Worm (Caenorhabditis elegans) whole organism, L3 larva: ENCODE results near the gene T12G3.6.

Experiments used
- R02D3.7 ChIP-seq: fragments of 150-350 bp; optimal IDR thresholded peaks from 2 replicates; lab custom pipeline; 2014; ENCODE audit warnings: missing biosample characterization, missing genetic modification characterization
- ZK546.5 ChIP-seq: sonication (generic microtip); optimal IDR thresholded peaks from 2 replicates; lab custom pipeline; 2017; ENCODE audit warnings: missing biosample characterization, missing genetic modification characterization
- aly-2 ChIP-seq: fragments of 150-350 bp; optimal IDR thresholded peaks from 2 replicates; lab custom pipeline; 2014; ENCODE audit warnings: missing biosample characterization, missing genetic modification characterization
- ama-1 ChIP-seq: fragments of 150-350 bp; optimal IDR thresholded peaks from 2 replicates; lab custom pipeline; 2018
- ceh-16 ChIP-seq: sonication (generic microtip); optimal IDR thresholded peaks from 2 replicates; lab custom pipeline; 2017; ENCODE audit warnings: missing biosample characterization, missing genetic modification characterization
- ceh-82 ChIP-seq: fragments of 150-350 bp; optimal IDR thresholded peaks from 2 replicates; lab custom pipeline; 2014; ENCODE audit warnings: missing biosample characterization, missing genetic modification characterization
- ceh-9 ChIP-seq: sonication (generic microtip); optimal IDR thresholded peaks from 2 replicates; lab custom pipeline; 2018; ENCODE audit warnings: missing biosample characterization, missing genetic modification characterization
- daf-12 ChIP-seq: fragments of 150-350 bp; optimal IDR thresholded peaks from 2 replicates; lab custom pipeline; 2014; ENCODE audit warnings: missing biosample characterization, missing genetic modification reagents, missing genetic modification characterization
- egl-5 ChIP-seq: fragments of 150-350 bp; optimal IDR thresholded peaks from 2 replicates; lab custom pipeline; 2017; ENCODE audit warnings: missing biosample characterization, missing genetic modification reagents, missing genetic modification characterization, inconsistent platforms
- elt-1 ChIP-seq: fragments of 150-350 bp; optimal IDR thresholded peaks from 2 replicates; lab custom pipeline; 2014; ENCODE audit warnings: missing biosample characterization, missing genetic modification characterization
- elt-2 ChIP-seq: sonication (generic microtip); optimal IDR thresholded peaks from 2 replicates; lab custom pipeline; 2016; ENCODE audit warnings: missing genetic modification reagents, mild to moderate bottlenecking, missing genetic modification characterization, missing compliant biosample characterization
- elt-3 ChIP-seq, 3 experiments: fragments of 150-350 bp in 1 of 3; sonication (generic microtip) in 2 of 3; optimal IDR thresholded peaks; 2 replicates in 2 of 3; 4 replicates in 1 of 3; lab custom pipeline; 2014 to 2017; ENCODE audit warnings: missing biosample characterization in 3 of 3, missing genetic modification characterization in 3 of 3
- eor-1 ChIP-seq, 2 experiments: fragments of 150-350 bp; optimal IDR thresholded peaks; 2 replicates each; lab custom pipeline; 2014 to 2018; ENCODE audit warnings: missing biosample characterization in 2 of 2, missing genetic modification characterization in 2 of 2
- fkh-10 ChIP-seq: sonication (generic microtip); optimal IDR thresholded peaks from 2 replicates; lab custom pipeline; 2017; ENCODE audit warnings: missing biosample characterization, missing genetic modification reagents, missing genetic modification characterization
- fkh-2 ChIP-seq: fragments of 150-350 bp; optimal IDR thresholded peaks from 2 replicates; lab custom pipeline; 2014; ENCODE audit warnings: missing biosample characterization, missing genetic modification reagents, missing genetic modification characterization
- hmg-11 ChIP-seq: sonication (generic microtip); optimal IDR thresholded peaks from 2 replicates; lab custom pipeline; 2016; ENCODE audit warnings: missing genetic modification characterization, missing compliant biosample characterization
- jun-1 ChIP-seq: fragments of 150-350 bp; optimal IDR thresholded peaks from 2 replicates; lab custom pipeline; 2014; ENCODE audit warnings: missing biosample characterization, missing genetic modification reagents, missing genetic modification characterization
- lin-39 ChIP-seq: fragments of 150-350 bp; optimal IDR thresholded peaks from 2 replicates; lab custom pipeline; 2018; ENCODE audit warnings: missing biosample characterization, missing genetic modification reagents, missing genetic modification characterization
- lsy-12 ChIP-seq: sonication (generic microtip); optimal IDR thresholded peaks from 2 replicates; lab custom pipeline; 2016; ENCODE audit warnings: mild to moderate bottlenecking, missing genetic modification characterization, missing compliant biosample characterization
- mdl-1 ChIP-seq: fragments of 150-350 bp; optimal IDR thresholded peaks from 2 replicates; lab custom pipeline; 2014; ENCODE audit warnings: missing biosample characterization, missing genetic modification characterization
- mml-1 ChIP-seq: fragments of 150-350 bp; sonication (generic microtip); optimal IDR thresholded peaks from 3 replicates; lab custom pipeline; 2014; ENCODE audit warnings: missing biosample characterization, missing genetic modification characterization
- nfya-1 ChIP-seq: sonication (generic microtip); optimal IDR thresholded peaks from 2 replicates; lab custom pipeline; 2017; ENCODE audit warnings: missing genetic modification characterization, mild to moderate bottlenecking, missing compliant biosample characterization, antibody characterized with exemption, moderate library complexity; ENCODE audit not compliant: insufficient read depth
- nhr-11 ChIP-seq: fragments of 150-350 bp; optimal IDR thresholded peaks from 2 replicates; lab custom pipeline; 2014; ENCODE audit warnings: missing biosample characterization, missing genetic modification characterization
- nhr-23 ChIP-seq: fragments of 150-350 bp; optimal IDR thresholded peaks from 2 replicates; lab custom pipeline; 2014; ENCODE audit warnings: missing biosample characterization, missing genetic modification reagents, missing genetic modification characterization
- nhr-237 ChIP-seq: fragments of 150-350 bp; optimal IDR thresholded peaks from 2 replicates; lab custom pipeline; 2014; ENCODE audit warnings: missing biosample characterization, missing genetic modification characterization
- nhr-25 ChIP-seq: sonication (generic microtip); optimal IDR thresholded peaks from 2 replicates; lab custom pipeline; 2017; ENCODE audit warnings: missing biosample characterization, missing genetic modification characterization
- nhr-28 ChIP-seq: fragments of 150-350 bp; optimal IDR thresholded peaks from 2 replicates; lab custom pipeline; 2014; ENCODE audit warnings: missing biosample characterization, missing genetic modification characterization
- nhr-43 ChIP-seq: sonication (generic microtip); optimal IDR thresholded peaks from 2 replicates; lab custom pipeline; 2016; ENCODE audit warnings: mild to moderate bottlenecking, missing genetic modification characterization, missing compliant biosample characterization; ENCODE audit not compliant: poor library complexity, severe bottlenecking
- nhr-67 ChIP-seq: fragments of 150-350 bp; optimal IDR thresholded peaks from 2 replicates; lab custom pipeline; 2014; ENCODE audit warnings: missing biosample characterization, missing genetic modification characterization
- nhr-76 ChIP-seq: fragments of 150-350 bp; sonication (generic microtip); optimal IDR thresholded peaks from 5 replicates; lab custom pipeline; 2014; ENCODE audit warnings: missing biosample characterization, missing genetic modification characterization
- pha-4 ChIP-seq: fragments of 150-350 bp; optimal IDR thresholded peaks from 2 replicates; lab custom pipeline; 2014; ENCODE audit warnings: missing biosample characterization, missing genetic modification reagents, missing genetic modification characterization
- pqm-1 ChIP-seq: fragments of 150-350 bp; optimal IDR thresholded peaks from 2 replicates; lab custom pipeline; 2017; ENCODE audit warnings: missing biosample characterization, missing genetic modification characterization, inconsistent platforms
- sea-2 ChIP-seq: fragments of 150-350 bp; sonication (generic microtip); optimal IDR thresholded peaks from 4 replicates; lab custom pipeline; 2014; ENCODE audit warnings: missing biosample characterization, missing genetic modification reagents, missing genetic modification characterization
- snpc-4 ChIP-seq: fragments of 150-350 bp; optimal IDR thresholded peaks from 2 replicates; lab custom pipeline; 2014; ENCODE audit warnings: missing biosample characterization, missing genetic modification characterization
- tbx-2 ChIP-seq: sonication (generic microtip); optimal IDR thresholded peaks from 2 replicates; lab custom pipeline; 2016; ENCODE audit warnings: mild to moderate bottlenecking, missing genetic modification characterization, missing compliant biosample characterization
- unc-39 ChIP-seq: sonication (generic microtip); optimal IDR thresholded peaks from 4 replicates; lab custom pipeline; 2017; ENCODE audit warnings: missing biosample characterization, missing genetic modification characterization
- unc-62 ChIP-seq: fragments of 150-350 bp; sonication (generic microtip); optimal IDR thresholded peaks from 4 replicates; lab custom pipeline; 2014; ENCODE audit warnings: missing biosample characterization, missing genetic modification reagents, missing genetic modification characterization
- zag-1 ChIP-seq: fragments of 150-350 bp; optimal IDR thresholded peaks from 2 replicates; lab custom pipeline; 2014; ENCODE audit warnings: missing biosample characterization, missing genetic modification characterization
- ztf-4 ChIP-seq: fragments of 150-350 bp; optimal IDR thresholded peaks from 2 replicates; lab custom pipeline; 2014; ENCODE audit warnings: missing biosample characterization, missing genetic modification characterization

T12G3.6 gene

ce11 chrIV:12068590-12068989, 37.5 kb upstream of the T12G3.6 start, which contains the start of gene bath-37:
Gene bath-37, plus strand, starts transcription at chrIV:12068890.
- TF ChIP-seq nhr-43 (tag; lab: Kevin White, UChicago) (no peak), nhr-11 (tag; lab: Kevin White, UChicago) (no peak), nhr-67 (no peak), zag-1 (no peak), nhr-237 (tag; lab: Kevin White, UChicago) (no peak)

- no peak for TF ChIP-seq ceh-9 (tag; lab: Kevin White, UChicago)
- no peak for TF ChIP-seq elt-2 (tag; lab: Kevin White, UChicago)
- no peak for TF ChIP-seq ZK546.5
- TF ChIP-seq nhr-237 (tag; lab: Kevin White, UChicago): no peak
- no peak for TF ChIP-seq jun-1 (tag; lab: Kevin White, UChicago)
- TF ChIP-seq nhr-23 (tag; lab: Kevin White, UChicago): no peak
- no peak for TF ChIP-seq nhr-28 (tag; lab: Kevin White, UChicago)
- no peak for TF ChIP-seq fkh-2 (tag; lab: Kevin White, UChicago)
- TF ChIP-seq eor-1 (tag; optimal IDR thresholded peaks at IDR 0.05; lab: Kevin White, UChicago): no peak
- TF ChIP-seq egl-5 (tag; lab: Kevin White, UChicago): no peak
- no peak for TF ChIP-seq hmg-11 (tag; lab: Kevin White, UChicago)
- TF ChIP-seq elt-1 (tag; lab: Kevin White, UChicago): no peak
- TF ChIP-seq nfya-1 (tag; lab: Kevin White, UChicago): no peak
- no peak for TF ChIP-seq lsy-12 (tag; lab: Kevin White, UChicago)
- TF ChIP-seq nhr-25: no peak
- TF ChIP-seq, all 47 proteins: peak for 0
These were observed 30.2 kb upstream of the T12G3.6 start, which contains the start of gene K08E4.8 for ce11 chrIV:12061229-12061628. Gene K08E4.8, minus strand, starts transcription at chrIV:12061329.

ce11 chrIV:12057508-12057907, 26.4 kb upstream of the T12G3.6 start, which contains the start of gene K08E4.3:
Gene K08E4.3, plus strand, starts transcription at chrIV:12057742.
- TF ChIP-seq unc-62 (GFP tag; lab: Kevin White, UChicago): peak; percentile 33
- TF ChIP-seq lin-39 (tag; lab: Kevin White, UChicago): no peak
- TF ChIP-seq nfya-1 (tag; lab: Kevin White, UChicago): peak; percentile 55
- TF ChIP-seq, all 47 proteins: peak for 2

ce11 chrIV:12056603-12057002, 25.5 kb upstream of the T12G3.6 start, which contains the start of gene K08E4.2:
Gene K08E4.2, minus strand, starts transcription at chrIV:12056656.
- TF ChIP-seq elt-3 (tag; optimal IDR thresholded peaks at IDR 0.05; lab: Kevin White, UChicago) (no peak), mml-1 (no peak), eor-1 (tag; optimal IDR thresholded peaks at IDR 0.05; lab: Kevin White, UChicago) (no peak), lin-39 (tag; lab: Kevin White, UChicago) (no peak), nhr-11 (tag; lab: Kevin White, UChicago) (no peak), ceh-9 (tag; lab: Kevin White, UChicago) (no peak), fkh-2 (tag; lab: Kevin White, UChicago) (no peak), mdl-1 (tag; lab: Kevin White, UChicago) (no peak), R02D3.7 (tag; lab: Kevin White, UChicago) (no peak), daf-12 (no peak)

- no peak for TF ChIP-seq pqm-1 (tag; lab: Kevin White, UChicago)
- no peak for TF ChIP-seq ztf-4
These were observed 21.4 kb upstream of the T12G3.6 start for ce11 chrIV:12052461-12052860.

ce11 chrIV:12051049-12051792, 20.1 kb upstream of the T12G3.6 start, which contains the start of the genes bre-5 and spt-5:
Gene bre-5, minus strand, starts transcription at chrIV:12051215.
Gene spt-5, plus strand, starts transcription at chrIV:12051491.
- TF ChIP-seq tbx-2 (tag; lab: Kevin White, UChicago): no peak
- TF ChIP-seq nhr-76 (tag; lab: Kevin White, UChicago): no peak
- TF ChIP-seq ceh-16 (tag; lab: Kevin White, UChicago): no peak
- no peak for TF ChIP-seq fkh-10 (GFP tag; lab: Kevin White, UChicago)
- TF ChIP-seq eor-1 (tag; optimal IDR thresholded peaks at IDR 0.05; lab: Kevin White, UChicago): no peak
- no peak for TF ChIP-seq ceh-82
- peak; percentile 64 for TF ChIP-seq pha-4 (tag; lab: Kevin White, UChicago)
- TF ChIP-seq nhr-67: no peak
- TF ChIP-seq ceh-9 (tag; lab: Kevin White, UChicago): no peak
- TF ChIP-seq mdl-1 (tag; lab: Kevin White, UChicago): no peak
- no peak for TF ChIP-seq elt-3 (tag; optimal IDR thresholded peaks at IDR 0.05; lab: Kevin White, UChicago)
- no peak for TF ChIP-seq nhr-43 (tag; lab: Kevin White, UChicago)
- no peak for TF ChIP-seq nhr-25
- TF ChIP-seq ZK546.5: no peak
- peak; percentile 21 for TF ChIP-seq nhr-23 (tag; lab: Kevin White, UChicago)
- TF ChIP-seq snpc-4 (tag; lab: Kevin White, UChicago): no peak
- no peak for TF ChIP-seq daf-12
- peak; percentile 47 for TF ChIP-seq hmg-11 (tag; lab: Kevin White, UChicago)
- no peak for TF ChIP-seq ama-1 (lab: Kevin White, UChicago)
- TF ChIP-seq zag-1: no peak
- TF ChIP-seq sea-2 (GFP tag; lab: Kevin White, UChicago): no peak
- no peak for TF ChIP-seq unc-39
- no peak for TF ChIP-seq nfya-1 (tag; lab: Kevin White, UChicago)
- no peak for TF ChIP-seq egl-5 (tag; lab: Kevin White, UChicago)
- no peak for TF ChIP-seq aly-2 (tag; lab: Kevin White, UChicago)
